Fruit fly (Drosophila melanogaster): ENCODE results near the gene vari.

vari gene

dm6 chr2L:20787271-20787791 lies 9.5 kb downstream of the vari start, which contains the start of gene Pomp:
Gene Pomp (plus strand): TSS chr2L:20787656.
- TF ChIP-seq Sox15 (GFP tag; optimal IDR thresholded peaks at IDR 0.05) (peak; percentile 39), Blimp-1 (GFP tag; optimal IDR thresholded peaks at IDR 0.05) (peak; percentile 42), fd59A (GFP tag; optimal IDR thresholded peaks at IDR 0.05) (peak; percentile 3), dac (GFP tag; optimal IDR thresholded peaks at IDR 0.05) (peak; percentile 56), cyc (GFP tag; optimal IDR thresholded peaks at IDR 0.05) (peak; percentile 71), CG11762 (GFP tag; optimal IDR thresholded peaks at IDR 0.05; ENCODE audit: insufficient read depth) (peak; percentile 51), CG6808 (GFP tag; optimal IDR thresholded peaks at IDR 0.05) (no peak), spab (GFP tag; optimal IDR thresholded peaks at IDR 0.05) (peak; percentile 36), CG10631 (GFP tag; optimal IDR thresholded peaks at IDR 0.05) (peak; percentile 68), CG11902 (GFP tag; optimal IDR thresholded peaks at IDR 0.05) (peak; percentile 54), Hr4 (GFP tag; optimal IDR thresholded peaks at IDR 0.05) (peak; percentile 75), esn (GFP tag; optimal IDR thresholded peaks at IDR 0.05) (peak; percentile 82), Met (GFP tag; optimal IDR thresholded peaks at IDR 0.05) (peak; percentile 69), CG7368 (GFP tag; optimal IDR thresholded peaks at IDR 0.05) (peak; percentile 74), CG8319 (GFP tag; optimal IDR thresholded peaks at IDR 0.05) (peak; percentile 66), Eip75B (GFP tag; optimal IDR thresholded peaks at IDR 0.05) (peak; percentile 94), Sox102F (GFP tag; optimal IDR thresholded peaks at IDR 0.05) (peak; percentile 76), salr (GFP tag; optimal IDR thresholded peaks at IDR 0.05) (peak; percentile 6 to 22), lz (GFP tag; optimal IDR thresholded peaks at IDR 0.05) (peak; percentile 66), Hr38 (GFP tag; optimal IDR thresholded peaks at IDR 0.05) (no peak), svp (GFP tag) (peak; percentile 84), ss (GFP tag; optimal IDR thresholded peaks at IDR 0.05) (peak in 1 of 2 experiments; percentile 13), Eip78C (GFP tag) (peak; percentile 93), vri (GFP tag; optimal IDR thresholded peaks at IDR 0.05) (peak; percentile 61), Ets96B (tag; optimal IDR thresholded peaks at IDR 0.05) (peak; percentile 56), OdsH (GFP tag; optimal IDR thresholded peaks at IDR 0.05) (peak; percentile 80), Lpt (GFP tag; optimal IDR thresholded peaks at IDR 0.05) (peak; percentile 59), achi (GFP tag; optimal IDR thresholded peaks at IDR 0.05) (peak; percentile 69), CG15336 (GFP tag; IDR thresholded peaks at IDR 0.05) (peak; percentile 80), Sox14 (GFP tag; optimal IDR thresholded peaks at IDR 0.05) (peak; percentile 53), pdm3 (GFP tag; optimal IDR thresholded peaks at IDR 0.05) (peak; percentile 71), Gug (GFP tag; IDR thresholded peaks at IDR 0.05) (peak; percentile 28; the same call in 1 of the 2 replicates), CG8632 (GFP tag; optimal IDR thresholded peaks at IDR 0.05) (peak; percentile 64), CG34406 (GFP tag; optimal IDR thresholded peaks at IDR 0.05) (peak; percentile 73), CG6276 (GFP tag; optimal IDR thresholded peaks at IDR 0.05) (no peak), CG32006 (GFP tag; optimal IDR thresholded peaks at IDR 0.05) (peak; percentile 75), Ets21C (GFP tag; optimal IDR thresholded peaks at IDR 0.05) (peak; percentile 52), CG3919 (GFP tag; optimal IDR thresholded peaks at IDR 0.05) (peak; percentile 84), CG6854 (GFP tag; optimal IDR thresholded peaks at IDR 0.05) (no peak), CG31627 (GFP tag; optimal IDR thresholded peaks at IDR 0.05) (peak; percentile 70), Eip93F (GFP tag; optimal IDR thresholded peaks at IDR 0.05) (peak; percentile 53), fd85E (GFP tag; optimal IDR thresholded peaks at IDR 0.05) (peak; percentile 39), CG16779 (tag; optimal IDR thresholded peaks at IDR 0.05) (no peak), Smox (GFP tag; optimal IDR thresholded peaks at IDR 0.05) (peak; percentile 75), CG9139 (GFP tag; optimal IDR thresholded peaks at IDR 0.05) (no peak), CG6792 (GFP tag; optimal IDR thresholded peaks at IDR 0.05) (peak; percentile 62), Hr39 (GFP tag; optimal IDR thresholded peaks at IDR 0.05) (peak; percentile 64), topi (GFP tag; optimal IDR thresholded peaks at IDR 0.05) (peak; percentile 74), CG10669 (GFP tag; optimal IDR thresholded peaks at IDR 0.05) (peak; percentile 62), CG6163 (GFP tag; IDR thresholded peaks at IDR 0.05) (peak; percentile 70), CG3032 (tag; optimal IDR thresholded peaks at IDR 0.05) (peak; percentile 68), eg (GFP tag; IDR thresholded peaks at IDR 0.05) (peak; percentile 87)
